Worm (Caenorhabditis elegans): ENCODE results near the gene W03G1.2.

Gene W03G1.2

ce11 chrIV:524352-524751, at the start of gene W03G1.2:
TSS of gene W03G1.2 (plus strand) at chrIV:524652.
- TF ChIP-seq unc-62 (GFP tag; optimal IDR thresholded peaks at IDR 0.05) = no peak

DNA sequence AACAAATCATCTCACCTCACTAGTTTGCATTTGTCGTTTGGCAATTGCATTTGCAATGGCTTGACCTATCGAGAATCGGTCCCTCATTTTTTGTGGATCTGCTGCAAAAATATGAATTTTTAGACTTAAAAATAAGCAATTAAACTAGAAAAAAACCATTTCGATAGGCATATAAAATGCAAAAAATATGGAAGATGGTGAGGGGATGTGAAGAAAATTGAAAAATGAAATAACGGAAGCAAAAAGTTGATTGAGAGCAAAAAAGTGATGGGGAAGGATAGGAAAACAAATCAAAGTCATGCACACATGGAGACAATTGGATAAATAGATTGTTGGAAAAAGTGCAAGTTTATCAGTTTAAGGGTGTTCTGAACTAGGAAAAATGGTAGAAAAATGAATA, 43.4 kb upstream of the W03G1.2 start, which contains the start of gene npr-37:
npr-37 (minus strand) TSS at position 101 of the 400 bp plus-strand sequence.
- TF ChIP-seq unc-62 (GFP tag; optimal IDR thresholded peaks at IDR 0.05) = no peak

ce11 chrIV:484004-484403, 40.4 kb upstream of the W03G1.2 start:
- TF ChIP-seq unc-62 (GFP tag; optimal IDR thresholded peaks at IDR 0.05) = no peak

ce11 chrIV:484768-485167, 39.7 kb upstream of the W03G1.2 start:
- TF ChIP-seq unc-62 (GFP tag; optimal IDR thresholded peaks at IDR 0.05) = no peak

- TF ChIP-seq unc-62 (GFP tag; optimal IDR thresholded peaks at IDR 0.05) = no peak
Measured at ce11 chrIV:497155-497554, 27.3 kb upstream of the W03G1.2 start.

- no peak for TF ChIP-seq unc-62 (GFP tag; optimal IDR thresholded peaks at IDR 0.05)
Measured at ce11 chrIV:504495-504894, 20.0 kb upstream of the W03G1.2 start.

ce11 chrIV:506384-506783, 18.1 kb upstream of the W03G1.2 start, which contains the start of gene W03G1.5:
TSS of gene W03G1.5 (minus strand) at chrIV:506484.
- TF ChIP-seq unc-62 (GFP tag; optimal IDR thresholded peaks at IDR 0.05) = no peak

DNA sequence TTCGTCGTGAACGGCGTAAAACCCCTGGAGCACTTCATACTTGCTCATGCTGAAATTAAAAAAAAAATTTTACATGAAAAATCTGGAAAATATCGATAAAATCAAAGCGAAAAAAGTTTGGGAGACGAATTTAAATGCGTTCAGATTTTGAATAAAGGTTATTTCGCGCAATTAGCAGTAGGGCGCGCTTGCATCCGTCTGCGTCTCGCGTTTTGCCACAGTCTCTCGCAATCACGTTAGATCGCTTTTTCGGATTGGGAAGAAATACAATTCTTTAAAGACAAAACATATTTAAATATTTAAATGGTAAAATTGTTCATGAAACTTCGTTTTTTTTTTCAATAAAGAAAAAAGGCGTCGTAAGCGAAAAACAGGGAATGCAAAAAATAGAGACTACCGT, 5.0 kb upstream of the W03G1.2 start, which contains the start of gene pig-1:
pig-1 (minus strand) TSS at position 49 of the 400 bp plus-strand sequence.
- no peak for TF ChIP-seq unc-62 (GFP tag; optimal IDR thresholded peaks at IDR 0.05)

DNA sequence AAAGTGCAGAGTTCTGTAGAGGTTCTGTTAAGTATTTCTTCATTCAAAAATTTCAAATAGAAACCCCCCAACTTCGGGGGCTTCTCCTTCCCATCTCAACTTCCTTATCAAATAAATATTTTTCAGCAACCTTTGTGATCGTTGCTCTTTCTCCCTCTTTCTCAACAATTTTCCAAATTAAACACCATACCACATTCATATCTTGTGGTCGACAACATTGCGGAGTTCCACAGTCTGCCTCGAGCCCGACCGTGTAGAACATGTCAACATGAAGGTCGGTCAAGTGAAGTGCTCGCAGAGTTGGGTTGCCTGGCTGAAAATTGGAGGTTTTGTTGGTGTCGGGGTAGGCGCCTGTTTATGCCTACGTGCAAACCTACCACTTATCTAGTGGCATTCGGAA, 1.9 kb upstream of the W03G1.2 start:
- TF ChIP-seq unc-62 (GFP tag; optimal IDR thresholded peaks at IDR 0.05) = no peak

ce11 chrIV:523595-523994, 857 bp upstream of the W03G1.2 start, which contains the start of gene asm-3:
TSS of gene asm-3 (minus strand) at chrIV:523809.
- no peak for TF ChIP-seq unc-62 (GFP tag; optimal IDR thresholded peaks at IDR 0.05)

DNA sequence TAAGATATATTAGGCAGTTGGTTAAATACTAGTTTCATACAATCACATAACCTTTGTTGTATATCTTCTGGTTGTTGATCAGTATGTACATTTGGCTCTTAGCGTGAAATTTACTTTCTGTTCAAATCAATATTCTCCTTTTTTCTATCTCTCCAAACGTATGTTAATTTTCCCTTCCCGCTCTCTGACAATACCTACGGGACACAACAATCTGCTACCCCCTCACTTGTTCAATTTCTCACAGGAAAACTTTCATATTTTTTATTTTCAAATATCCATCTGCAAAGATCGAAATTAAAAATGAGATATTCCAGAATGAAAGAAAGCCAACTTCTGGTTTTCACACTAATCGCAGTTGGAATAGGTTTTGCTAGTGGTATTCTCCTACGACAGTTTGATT, 7.4 kb downstream of the W03G1.2 start, which contains the start of gene glt-7:
glt-7 (plus strand) TSS at position 301 of the 400 bp plus-strand sequence.
- TF ChIP-seq unc-62 (GFP tag; optimal IDR thresholded peaks at IDR 0.05) = no peak

DNA sequence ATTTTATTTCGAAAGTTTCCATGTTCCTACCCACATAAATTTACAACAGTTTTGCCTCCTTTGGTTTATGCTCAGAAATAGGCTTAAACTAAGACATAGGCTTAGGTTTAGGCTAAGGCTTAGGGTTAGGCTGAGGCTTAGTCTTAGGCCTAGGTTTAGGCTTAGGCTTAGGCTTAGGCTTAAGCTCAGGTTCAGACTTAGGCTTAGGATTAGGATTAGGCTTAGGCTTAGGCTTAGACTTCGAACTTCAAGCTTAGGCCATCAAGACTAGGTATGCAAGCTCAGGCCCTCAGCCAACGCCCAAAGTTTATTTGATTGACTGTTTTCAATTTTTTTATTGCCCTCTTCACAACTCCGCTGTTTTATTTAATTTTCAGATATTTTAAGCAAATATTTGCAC, 21.4 kb downstream of the W03G1.2 start:
- TF ChIP-seq unc-62 (GFP tag; optimal IDR thresholded peaks at IDR 0.05) = no peak

- TF ChIP-seq unc-62 (GFP tag; optimal IDR thresholded peaks at IDR 0.05) = no peak
Measured at ce11 chrIV:548000-548399, 23.5 kb downstream of the W03G1.2 start, which contains the start of gene F56A11.4. TSS of gene F56A11.4 (plus strand) at chrIV:548300.

ce11 chrIV:551923-552322, 27.5 kb downstream of the W03G1.2 start:
- no peak for TF ChIP-seq unc-62 (GFP tag; optimal IDR thresholded peaks at IDR 0.05)

- no peak for TF ChIP-seq unc-62 (GFP tag; optimal IDR thresholded peaks at IDR 0.05)
Measured at ce11 chrIV:554005-554404, 29.6 kb downstream of the W03G1.2 start.

DNA sequence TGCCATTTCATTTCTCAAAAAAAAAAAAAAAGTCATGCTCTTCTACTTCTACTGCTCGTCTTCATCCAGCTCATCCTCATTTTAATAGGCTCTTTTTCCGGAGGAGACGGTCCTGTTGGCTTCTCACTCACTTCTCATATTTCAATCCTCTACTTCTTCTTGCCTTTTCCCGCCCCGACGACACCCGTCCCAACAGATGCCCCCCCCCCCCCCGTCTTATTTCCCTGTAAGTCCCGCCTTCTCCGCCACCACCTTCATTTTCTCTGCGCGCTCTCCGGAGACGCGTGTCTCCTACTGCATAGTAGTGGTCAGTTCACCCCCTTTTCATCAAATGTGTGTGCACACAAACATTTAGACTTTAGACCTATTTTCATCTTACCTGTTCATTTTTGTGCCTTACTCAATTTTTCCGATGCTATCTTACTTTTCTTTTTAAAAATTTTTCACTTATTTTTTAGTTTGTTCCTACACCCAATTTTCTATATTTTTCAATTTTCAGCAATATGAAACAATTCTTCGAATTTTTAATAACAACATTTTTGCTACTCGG, 34.4 kb downstream of the W03G1.2 start, which contains the start of gene efn-4:
efn-4 (plus strand) TSS at position 500 of the 550 bp plus-strand sequence.
- no peak for TF ChIP-seq unc-62 (GFP tag; optimal IDR thresholded peaks at IDR 0.05)

ce11 chrIV:560314-560713, 35.9 kb downstream of the W03G1.2 start:
- TF ChIP-seq unc-62 (GFP tag; optimal IDR thresholded peaks at IDR 0.05) = no peak

- TF ChIP-seq unc-62 (GFP tag; optimal IDR thresholded peaks at IDR 0.05) = no peak
Measured at ce11 chrIV:560780-561179, 36.3 kb downstream of the W03G1.2 start.

All from whole organism, dauer.